Worm (Caenorhabditis elegans): ENCODE measurements around the gene F22F1.2.

- no peak for TF ChIP-seq him-1 (tag; optimal IDR thresholded peaks at IDR 0.05)
- TF ChIP-seq W03F9.2 (tag; optimal IDR thresholded peaks at IDR 0.05) = no peak
Observed at ce11 chrX:8139146-8139545, 11.4 kb downstream of the F22F1.2 start, which contains the start of gene C02B8.3.
